Worm (Caenorhabditis elegans): ENCODE results near the gene F14H8.8.

DNA sequence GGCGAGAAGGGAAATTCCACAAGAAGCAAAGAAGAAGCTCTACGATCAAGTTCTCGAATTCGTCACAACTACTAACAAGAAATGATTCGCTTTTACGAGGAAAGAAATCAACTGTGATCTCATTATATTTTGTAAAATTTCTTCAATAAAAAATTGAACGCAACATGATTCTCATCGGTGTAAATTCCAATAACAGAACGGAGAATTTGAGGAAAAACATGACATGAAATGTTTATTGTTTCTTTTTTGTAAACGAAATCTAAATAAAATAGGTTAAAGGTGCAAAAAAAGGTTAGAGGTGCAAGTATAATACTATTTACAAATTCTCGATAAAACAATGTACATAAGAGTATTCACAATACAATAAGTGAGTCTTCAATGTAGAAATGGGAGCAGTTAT is 37.8 kb upstream of the F14H8.8 start:
- TF ChIP-seq ces-1 (GFP tag; optimal IDR thresholded peaks at IDR 0.05) = no peak
- no peak for TF ChIP-seq snpc-4 (tag; optimal IDR thresholded peaks at IDR 0.05)
- no peak for TF ChIP-seq bed-3 (GFP tag; optimal IDR thresholded peaks at IDR 0.05)
- TF ChIP-seq lin-13 (tag; optimal IDR thresholded peaks at IDR 0.05) = no peak
- no peak for TF ChIP-seq ztf-11 (tag; optimal IDR thresholded peaks at IDR 0.05)
- no peak for TF ChIP-seq nhr-76 (tag; optimal IDR thresholded peaks at IDR 0.05)
- no peak for TF ChIP-seq pha-4 (tag; optimal IDR thresholded peaks at IDR 0.05)
- TF ChIP-seq nhr-12 (tag; optimal IDR thresholded peaks at IDR 0.05) = no peak
- no peak for TF ChIP-seq blmp-1 (tag; optimal IDR thresholded peaks at IDR 0.05)
- TF ChIP-seq elt-1 (tag; optimal IDR thresholded peaks at IDR 0.05; ENCODE audit: borderline replicate concordance, insufficient read depth) = no peak
- no peak for TF ChIP-seq unc-62 (GFP tag; optimal IDR thresholded peaks at IDR 0.05)
- no peak for TF ChIP-seq sptf-1 (tag; optimal IDR thresholded peaks at IDR 0.05)

All from whole organism, mixed stage, embryonic.